Worm (Caenorhabditis elegans): Measurements from ENCODE around the gene Y66H1A.8.

Gene Y66H1A.8

DNA sequence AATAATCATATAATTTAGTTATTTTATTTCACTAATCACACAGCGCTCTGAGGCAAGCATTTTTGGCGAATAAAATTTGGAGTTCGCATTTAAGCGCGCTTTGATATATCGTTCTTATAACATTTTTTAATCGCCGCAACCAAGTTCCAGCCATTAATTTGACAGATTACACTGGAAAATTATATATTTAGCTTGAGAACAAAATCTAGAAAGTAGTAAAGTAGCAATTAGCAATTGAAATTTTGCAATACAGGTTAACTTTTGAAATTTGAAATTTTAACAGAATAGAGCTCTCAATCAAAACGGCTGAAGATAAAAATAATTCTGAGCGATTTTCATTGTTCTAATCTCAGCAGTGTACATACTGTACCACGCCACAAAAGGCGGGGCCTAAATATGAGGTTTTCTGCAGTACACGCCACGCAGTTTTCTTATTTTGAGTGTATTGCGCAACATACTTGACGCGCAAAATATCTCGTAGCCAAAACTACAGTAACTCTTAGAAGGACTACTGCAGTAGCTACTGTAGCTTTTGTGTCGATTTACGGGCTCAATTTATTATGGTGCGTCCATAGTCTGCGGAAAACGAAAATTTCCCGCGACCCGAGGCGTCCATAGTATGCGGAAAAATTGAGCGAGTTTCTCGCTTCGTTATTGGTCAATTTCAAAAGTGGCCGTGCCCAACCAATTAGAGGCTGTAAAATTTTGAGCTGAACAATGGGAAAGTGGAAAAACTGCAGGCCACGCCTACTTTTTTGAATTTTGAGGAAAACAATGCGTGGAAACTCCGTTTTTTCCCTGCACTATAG is 27.4 kb downstream of the Y66H1A.8 start (continued):
- TF ChIP-seq mdt-29 (GFP tag; IDR thresholded peaks at IDR 0.05) (peak; percentile 17; the same call in 1 of the 2 replicates), lsy-2 (tag; optimal IDR thresholded peaks at IDR 0.05) (peak in 1 of 2 experiments; percentile 10), zag-1 (tag; optimal IDR thresholded peaks at IDR 0.05) (no peak), ces-1 (GFP tag; optimal IDR thresholded peaks at IDR 0.05) (no peak), zfp-2 (tag; optimal IDR thresholded peaks at IDR 0.05) (no peak), lin-1 (GFP tag; IDR thresholded peaks at IDR 0.05) (no peak), zfp-3 (GFP tag; conservative IDR thresholded peaks at IDR 0.05) (0 out of 2 replicates have a peak, but pooled peaks have one; percentile 15), nhr-237 (tag; optimal IDR thresholded peaks at IDR 0.05) (no peak), mxl-2 (GFP tag; conservative IDR thresholded peaks at IDR 0.05) (no peak), unc-62 (GFP tag; optimal IDR thresholded peaks at IDR 0.05 in 1 of 2) (no peak), unc-62 (tag; optimal IDR thresholded peaks at IDR 0.05) (no peak), mep-1 (tag; optimal IDR thresholded peaks at IDR 0.05) (peak; percentile 11), nhr-6 (tag; optimal IDR thresholded peaks at IDR 0.05) (no peak), vab-7 (GFP tag; IDR thresholded peaks at IDR 0.05) (no peak), nhr-48 (tag; optimal IDR thresholded peaks at IDR 0.05) (no peak), lir-3 (tag; optimal IDR thresholded peaks at IDR 0.05) (no peak), duxl-1 (tag; optimal IDR thresholded peaks at IDR 0.05; ENCODE audit: poor library complexity) (peak; percentile 36), mdl-1 (tag; optimal IDR thresholded peaks at IDR 0.05) (no peak), T20F7.1 (GFP tag; optimal IDR thresholded peaks at IDR 0.05) (peak; percentile 13), ctbp-1 (GFP tag; IDR thresholded peaks at IDR 0.05) (0 out of 2 replicates have a peak, but pooled peaks have one; percentile 26), dmd-8 (GFP tag; IDR thresholded peaks at IDR 0.05) (no peak), lim-7 (GFP tag; IDR thresholded peaks at IDR 0.05) (no peak), egl-43 (GFP tag; IDR thresholded peaks at IDR 0.05) (no peak)

DNA sequence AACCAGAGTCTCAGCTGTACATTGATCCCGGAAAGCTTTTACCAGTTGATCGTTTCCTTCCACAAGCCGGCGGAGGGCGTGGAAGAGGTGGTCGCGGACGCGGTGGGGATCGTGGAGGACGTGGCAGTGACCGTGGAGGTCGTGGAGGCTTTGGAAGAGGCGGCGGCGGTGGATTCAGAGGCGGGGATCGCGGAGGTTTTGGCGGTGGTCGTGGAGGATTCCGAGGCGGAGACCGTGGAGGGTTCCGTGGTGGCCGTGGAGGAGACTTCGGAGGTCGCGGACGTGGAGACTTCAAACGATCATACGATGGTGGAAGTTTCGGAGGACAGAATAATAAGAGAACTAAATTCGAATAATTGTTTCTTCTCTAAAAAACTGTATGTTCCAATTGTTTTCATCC is 28.1 kb downstream of the Y66H1A.8 start:
- TF ChIP-seq F26F4.8 (GFP tag; conservative IDR thresholded peaks at IDR 0.05) (no peak), nhr-48 (tag; optimal IDR thresholded peaks at IDR 0.05) (no peak), lin-1 (GFP tag; IDR thresholded peaks at IDR 0.05) (no peak), daf-12 (tag; optimal IDR thresholded peaks at IDR 0.05) (no peak), fos-1 (tag; optimal IDR thresholded peaks at IDR 0.05) (no peak), mdl-1 (tag; optimal IDR thresholded peaks at IDR 0.05) (no peak), spr-1 (tag; optimal IDR thresholded peaks at IDR 0.05) (no peak), set-16 (GFP tag; IDR thresholded peaks at IDR 0.05) (peak; percentile 96), zip-2 (tag; optimal IDR thresholded peaks at IDR 0.05) (no peak), aha-1 (tag) (peak; percentile 21), ceh-44 (GFP tag; IDR thresholded peaks at IDR 0.05) (no peak), mxl-3 (GFP tag; optimal IDR thresholded peaks at IDR 0.05) (no peak), nhr-25 (tag; optimal IDR thresholded peaks at IDR 0.05; ENCODE audit: borderline replicate concordance, insufficient read depth) (no peak), nhr-6 (tag; optimal IDR thresholded peaks at IDR 0.05) (no peak), dmd-9 (GFP tag; IDR thresholded peaks at IDR 0.05) (0 out of 2 replicates have a peak, but pooled peaks have one; percentile 15), tra-1 (GFP tag; IDR thresholded peaks at IDR 0.05) (no peak), sdz-12 (GFP tag; optimal IDR thresholded peaks at IDR 0.05) (no peak), lim-7 (GFP tag; IDR thresholded peaks at IDR 0.05) (no peak), egl-43 (GFP tag; IDR thresholded peaks at IDR 0.05) (peak; percentile 54), lin-15B (tag; optimal IDR thresholded peaks at IDR 0.05) (no peak), mep-1 (tag; optimal IDR thresholded peaks at IDR 0.05) (no peak), hlh-11 (tag; optimal IDR thresholded peaks at IDR 0.05) (no peak), nhr-42 (GFP tag; IDR thresholded peaks at IDR 0.05) (no peak), F44E2.7 (GFP tag; IDR thresholded peaks at IDR 0.05) (no peak), madf-9 (GFP tag; conservative IDR thresholded peaks at IDR 0.05) (no peak), madf-5 (GFP tag; IDR thresholded peaks at IDR 0.05) (0 out of 4 replicates have a peak, but pooled peaks of 1 of the 2 experiments have one; percentile 33), F37D6.2 (tag; optimal IDR thresholded peaks at IDR 0.05) (no peak), dve-1 (tag; optimal IDR thresholded peaks at IDR 0.05; ENCODE audit: insufficient read depth) (no peak), unc-130 (GFP tag; optimal IDR thresholded peaks at IDR 0.05) (no peak), nhr-111 (GFP tag; optimal IDR thresholded peaks at IDR 0.05) (no peak), ceh-32 (tag; optimal IDR thresholded peaks at IDR 0.05; ENCODE audit: poor library complexity) (no peak)
